Worm (Caenorhabditis elegans): Measurements from ENCODE around the gene F35E12.2.
A peak's percentile ranks its signal among the peaks of the same experiment; 100 is the strongest.

F35E12.2 gene

ce11 chrV:13716531-13716930, 8.2 kb downstream of the F35E12.2 start, which contains the start of gene T01D3.6:
TSS of gene T01D3.6 (plus strand) at chrV:13716824.
- TF ChIP-seq pag-3 (tag; optimal IDR thresholded peaks at IDR 0.05; ENCODE audit: borderline replicate concordance) (no peak), dmd-4 (tag; optimal IDR thresholded peaks at IDR 0.05; ENCODE audit: borderline replicate concordance) (no peak), ceh-9 (tag; optimal IDR thresholded peaks at IDR 0.05) (no peak)

DNA sequence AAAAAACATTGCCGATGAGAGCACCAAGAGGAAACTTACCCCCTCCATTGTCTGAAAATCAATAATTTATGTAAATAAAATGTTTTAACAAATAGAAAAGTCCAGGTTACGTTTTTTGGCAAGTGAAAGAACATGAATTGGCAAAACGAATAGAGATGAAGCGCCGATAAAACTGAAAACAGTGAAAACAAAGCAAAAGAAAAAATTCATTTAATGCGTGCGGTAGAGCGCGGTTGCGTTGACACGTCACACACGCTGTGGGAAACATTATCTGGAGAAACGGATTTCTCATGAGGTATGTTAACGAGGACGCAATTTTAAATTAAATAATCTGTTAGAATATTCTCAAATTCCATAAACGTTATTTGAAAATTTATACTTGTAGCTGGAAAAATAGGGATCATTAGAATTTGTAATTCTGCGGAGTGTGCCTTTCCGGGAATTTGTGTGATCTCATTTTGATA, 9.4 kb downstream of the F35E12.2 start, which contains the start of gene zipt-9:
TSS of gene zipt-9 (minus strand) at position 51 of the 464 bp plus-strand sequence.
- TF ChIP-seq pag-3 (tag; optimal IDR thresholded peaks at IDR 0.05; ENCODE audit: borderline replicate concordance) = peak; percentile 61
- TF ChIP-seq tbx-2 (tag; optimal IDR thresholded peaks at IDR 0.05) = peak; percentile 98
- TF ChIP-seq nfya-1 (tag; optimal IDR thresholded peaks at IDR 0.05) = peak; percentile 43
- peak; percentile 96 for TF ChIP-seq ref-2 (tag; optimal IDR thresholded peaks at IDR 0.05)
- TF ChIP-seq hlh-8 (tag; optimal IDR thresholded peaks at IDR 0.05) = peak; percentile 90
- no peak for TF ChIP-seq ceh-45 (GFP tag; IDR thresholded peaks at IDR 0.05)
- TF ChIP-seq ceh-24 (tag; optimal IDR thresholded peaks at IDR 0.05) = no peak
- TF ChIP-seq ets-4 (tag; optimal IDR thresholded peaks at IDR 0.05) = peak; percentile 95
- TF ChIP-seq ztf-16 (tag; optimal IDR thresholded peaks at IDR 0.05) = peak; percentile 62
- TF ChIP-seq ceh-6 (GFP tag; optimal IDR thresholded peaks at IDR 0.05) = peak; percentile 24
- no peak for TF ChIP-seq ceh-48 (tag; optimal IDR thresholded peaks at IDR 0.05)
- peak; percentile 89 for TF ChIP-seq ceh-34 (tag; optimal IDR thresholded peaks at IDR 0.05)
- TF ChIP-seq Y22D7AL.16 (tag; optimal IDR thresholded peaks at IDR 0.05) = no peak
- peak; percentile 43 for TF ChIP-seq dmd-4 (tag; optimal IDR thresholded peaks at IDR 0.05; ENCODE audit: borderline replicate concordance)
- TF ChIP-seq nhr-232 (tag; optimal IDR thresholded peaks at IDR 0.05) = no peak
- peak; percentile 88 for TF ChIP-seq mec-3 (tag; optimal IDR thresholded peaks at IDR 0.05; ENCODE audit: borderline replicate concordance)
- peak; percentile 22 for TF ChIP-seq madf-2 (tag; optimal IDR thresholded peaks at IDR 0.05)
- peak; percentile 94 for TF ChIP-seq ceh-2 (tag; optimal IDR thresholded peaks at IDR 0.05)
- TF ChIP-seq pqm-1 (tag; optimal IDR thresholded peaks at IDR 0.05) = peak; percentile 89
- TF ChIP-seq ceh-14 (tag; optimal IDR thresholded peaks at IDR 0.05) = peak; percentile 96
- TF ChIP-seq ceh-18 (tag; optimal IDR thresholded peaks at IDR 0.05) = peak; percentile 76
- TF ChIP-seq nhr-11 (tag; optimal IDR thresholded peaks at IDR 0.05) = no peak
- TF ChIP-seq F13H6.1 (tag; optimal IDR thresholded peaks at IDR 0.05) = peak; percentile 87
- TF ChIP-seq rnt-1 (tag; optimal IDR thresholded peaks at IDR 0.05) = peak; percentile 92
- no peak for TF ChIP-seq hlh-30 (tag; optimal IDR thresholded peaks at IDR 0.05; ENCODE audit: insufficient read depth)
- TF ChIP-seq hlh-15 (tag; optimal IDR thresholded peaks at IDR 0.05) = peak; percentile 79
- TF ChIP-seq eyg-1 (tag; optimal IDR thresholded peaks at IDR 0.05) = no peak
- peak; percentile 90 for TF ChIP-seq fax-1 (tag; optimal IDR thresholded peaks at IDR 0.05)
- TF ChIP-seq pha-2 (tag; optimal IDR thresholded peaks at IDR 0.05) = peak; percentile 41
- TF ChIP-seq che-1 (tag; optimal IDR thresholded peaks at IDR 0.05) = peak; percentile 38
- peak; percentile 95 for TF ChIP-seq C08G9.2 (tag; optimal IDR thresholded peaks at IDR 0.05)
- peak; percentile 12 for TF ChIP-seq T23F11.4 (GFP tag; optimal IDR thresholded peaks at IDR 0.05)
- TF ChIP-seq unc-3 (GFP tag; conservative IDR thresholded peaks at IDR 0.05) = peak; percentile 70
- TF ChIP-seq unc-3 (tag; optimal IDR thresholded peaks at IDR 0.05) = peak; percentile 73
- no peak for TF ChIP-seq lin-11 (tag; optimal IDR thresholded peaks at IDR 0.05)
- TF ChIP-seq hlh-6 (tag; optimal IDR thresholded peaks at IDR 0.05) = peak; percentile 41
- TF ChIP-seq unc-42 (tag; optimal IDR thresholded peaks at IDR 0.05) = peak; percentile 98
- TF ChIP-seq pha-4 (tag; optimal IDR thresholded peaks at IDR 0.05) = no peak
- no peak for TF ChIP-seq hlh-13 (GFP tag; optimal IDR thresholded peaks at IDR 0.05)
- peak; percentile 5 for TF ChIP-seq ttx-3 (tag; optimal IDR thresholded peaks at IDR 0.05)
- TF ChIP-seq syd-9 (tag; optimal IDR thresholded peaks at IDR 0.05) = peak; percentile 39
- TF ChIP-seq odd-2 (tag; optimal IDR thresholded peaks at IDR 0.05) = no peak
- peak; percentile 51 for TF ChIP-seq sdc-2 (tag; optimal IDR thresholded peaks at IDR 0.05)
- TF ChIP-seq ahr-1 (tag; optimal IDR thresholded peaks at IDR 0.05) = peak; percentile 79
- peak; percentile 72 for TF ChIP-seq fkh-6 (tag; optimal IDR thresholded peaks at IDR 0.05)
- peak; percentile 68 for TF ChIP-seq unc-86 (tag; optimal IDR thresholded peaks at IDR 0.05)
- peak; percentile 99 for TF ChIP-seq ceh-31 (tag; optimal IDR thresholded peaks at IDR 0.05)
- peak; percentile 22 for TF ChIP-seq ceh-19 (GFP tag; optimal IDR thresholded peaks at IDR 0.05)
- peak; percentile 95 for TF ChIP-seq tbx-7 (tag; optimal IDR thresholded peaks at IDR 0.05)
- peak; percentile 85 for TF ChIP-seq elt-2 (tag; optimal IDR thresholded peaks at IDR 0.05)
